Fruit fly (Drosophila melanogaster) whole organism: Measurements from ENCODE around the gene wus.

ENCODE experiments used
- CG8478 ChIP-seq: fragments of >200 bp; optimal IDR thresholded peaks from 2 replicates; lab custom pipeline; 2018; ENCODE audit warnings: inconsistent platforms
- Dll ChIP-seq: fragments of >200 bp; optimal IDR thresholded peaks from 2 replicates; lab custom pipeline; 2017
- pan ChIP-seq: fragments of >200 bp; optimal IDR thresholded peaks from 2 replicates; lab custom pipeline; 2017

- TF ChIP-seq Dll (lab: Kevin White, UChicago) (no peak), CG8478 (lab: Kevin White, UChicago) (no peak), pan (lab: Kevin White, UChicago) (no peak)
Measured at dm6 chrX:16948371-16948770, 7.7 kb upstream of the wus start, which contains the start of gene CG13000.
